Worm (Caenorhabditis elegans) whole organism, late embryonic: ENCODE results near the gene kars-1.
A peak's percentile ranks its signal among the peaks of the same experiment; 100 is the strongest.

Source experiments
- F13H6.1 ChIP-seq: sonication (generic microtip); optimal IDR thresholded peaks from 2 replicates; lab custom pipeline; 2016; ENCODE audit warnings: missing genetic modification characterization, missing compliant biosample characterization
- K02D7.2 ChIP-seq: sonication (generic microtip); optimal IDR thresholded peaks from 2 replicates; lab custom pipeline; 2017; ENCODE audit warnings: mild to moderate bottlenecking, missing genetic modification characterization, missing compliant biosample characterization
- K09A11.1 ChIP-seq: sonication (generic microtip); optimal IDR thresholded peaks from 2 replicates; lab custom pipeline; 2017; ENCODE audit warnings: antibody characterized with exemption, mild to moderate bottlenecking, missing genetic modification characterization, missing compliant biosample characterization; ENCODE audit not compliant: insufficient read depth
- T23F11.4 ChIP-seq: fragments of 200-800 bp; sonication (Bioruptor generic); optimal IDR thresholded peaks from 2 replicates; lab custom pipeline; 2018; ENCODE audit warnings: mild to moderate bottlenecking, missing genetic modification characterization, missing compliant biosample characterization
- Y22D7AL.16 ChIP-seq: sonication (generic microtip); optimal IDR thresholded peaks from 2 replicates; lab custom pipeline; 2016; ENCODE audit warnings: missing genetic modification characterization, missing compliant biosample characterization
- ceh-2 ChIP-seq: sonication (generic microtip); optimal IDR thresholded peaks from 2 replicates; lab custom pipeline; 2016; ENCODE audit warnings: missing genotype, missing genetic modification characterization, missing compliant biosample characterization
- ceh-30 ChIP-seq: fragments of 150-350 bp; optimal IDR thresholded peaks from 2 replicates; lab custom pipeline; 2014; ENCODE audit warnings: missing biosample characterization, missing genetic modification characterization
- ceh-31 ChIP-seq: sonication (generic microtip); optimal IDR thresholded peaks from 2 replicates; lab custom pipeline; 2016; ENCODE audit warnings: missing genetic modification characterization, missing compliant biosample characterization
- ceh-34 ChIP-seq: sonication (generic microtip); optimal IDR thresholded peaks from 2 replicates; lab custom pipeline; 2016; ENCODE audit warnings: mild to moderate bottlenecking, missing genetic modification characterization, missing compliant biosample characterization
- ceh-48 ChIP-seq: sonication (generic microtip); optimal IDR thresholded peaks from 2 replicates; lab custom pipeline; 2016; ENCODE audit warnings: missing genetic modification characterization, inconsistent platforms, missing compliant biosample characterization
- ceh-9 ChIP-seq: sonication (generic microtip); optimal IDR thresholded peaks from 2 replicates; lab custom pipeline; 2016; ENCODE audit warnings: mild to moderate bottlenecking, missing genetic modification characterization, inconsistent platforms, missing compliant biosample characterization
- che-1 ChIP-seq: sonication (generic microtip); optimal IDR thresholded peaks from 2 replicates; lab custom pipeline; 2016; ENCODE audit warnings: mild to moderate bottlenecking, missing genetic modification characterization, missing compliant biosample characterization
- dve-1 ChIP-seq: sonication (generic microtip); optimal IDR thresholded peaks from 2 replicates; lab custom pipeline; 2017; ENCODE audit warnings: antibody characterized with exemption, mild to moderate bottlenecking, missing genetic modification characterization, missing compliant biosample characterization
- elt-2 ChIP-seq: sonication (generic microtip); optimal IDR thresholded peaks from 2 replicates; lab custom pipeline; 2016; ENCODE audit warnings: missing genetic modification reagents, missing genetic modification characterization, missing compliant biosample characterization
- ets-4 ChIP-seq: sonication (generic microtip); optimal IDR thresholded peaks from 2 replicates; lab custom pipeline; 2016; ENCODE audit warnings: missing genetic modification characterization, missing compliant biosample characterization
- eyg-1 ChIP-seq: sonication (generic microtip); optimal IDR thresholded peaks from 2 replicates; lab custom pipeline; 2016; ENCODE audit warnings: missing genotype, missing genetic modification characterization, missing compliant biosample characterization
- fkh-10 ChIP-seq: fragments of 150-350 bp; optimal IDR thresholded peaks from 2 replicates; lab custom pipeline; 2014; ENCODE audit warnings: missing biosample characterization, missing genetic modification reagents, missing genetic modification characterization
- fkh-6 ChIP-seq: sonication (generic microtip); optimal IDR thresholded peaks from 2 replicates; lab custom pipeline; 2016; ENCODE audit warnings: missing genetic modification characterization, missing compliant biosample characterization
- hlh-13 ChIP-seq: fragments of 200-800 bp; sonication (Bioruptor generic); optimal IDR thresholded peaks from 2 replicates; lab custom pipeline; 2018; ENCODE audit warnings: mild to moderate bottlenecking, missing genetic modification characterization, missing compliant biosample characterization
- lim-6 ChIP-seq: sonication (generic microtip); optimal IDR thresholded peaks from 2 replicates; lab custom pipeline; 2016; ENCODE audit warnings: missing genetic modification characterization, missing compliant biosample characterization
- madf-2 ChIP-seq: sonication (generic microtip); optimal IDR thresholded peaks from 2 replicates; lab custom pipeline; 2017; ENCODE audit warnings: missing genetic modification characterization, missing compliant biosample characterization
- mec-3 ChIP-seq: sonication (generic microtip); optimal IDR thresholded peaks from 2 replicates; lab custom pipeline; 2016; ENCODE audit warnings: borderline replicate concordance, missing genetic modification characterization, missing compliant biosample characterization
- nhr-11 ChIP-seq: fragments of 150-350 bp; optimal IDR thresholded peaks from 2 replicates; lab custom pipeline; 2014; ENCODE audit warnings: missing biosample characterization, missing genetic modification characterization
- nhr-232 ChIP-seq: sonication (generic microtip); optimal IDR thresholded peaks from 2 replicates; lab custom pipeline; 2016; ENCODE audit warnings: missing genetic modification characterization, missing compliant biosample characterization
- npax-4 ChIP-seq: sonication (generic microtip); optimal IDR thresholded peaks from 2 replicates; lab custom pipeline; 2016; ENCODE audit warnings: missing genetic modification characterization, missing compliant biosample characterization
- pag-3 ChIP-seq: sonication (generic microtip); optimal IDR thresholded peaks from 2 replicates; lab custom pipeline; 2016; ENCODE audit warnings: missing compliant biosample characterization, missing genetic modification characterization, borderline replicate concordance
- pat-9 ChIP-seq: fragments of 200-800 bp; sonication (Bioruptor generic); optimal IDR thresholded peaks from 2 replicates; lab custom pipeline; 2018; ENCODE audit warnings: mild to moderate bottlenecking, missing genetic modification characterization, moderate library complexity, missing compliant biosample characterization
- pax-1 ChIP-seq: fragments of 150-350 bp; optimal IDR thresholded peaks from 2 replicates; lab custom pipeline; 2014; ENCODE audit warnings: missing biosample characterization, missing genetic modification characterization
- pha-2 ChIP-seq: sonication (generic microtip); optimal IDR thresholded peaks from 2 replicates; lab custom pipeline; 2017; ENCODE audit warnings: mild to moderate bottlenecking, missing genetic modification characterization, missing compliant biosample characterization
- pqm-1 ChIP-seq: sonication (generic microtip); optimal IDR thresholded peaks from 2 replicates; lab custom pipeline; 2016; ENCODE audit warnings: missing genetic modification characterization, missing compliant biosample characterization
- ref-2 ChIP-seq: sonication (generic microtip); optimal IDR thresholded peaks from 2 replicates; lab custom pipeline; 2016; ENCODE audit warnings: missing genetic modification characterization, missing compliant biosample characterization
- rnt-1 ChIP-seq: sonication (generic microtip); optimal IDR thresholded peaks from 2 replicates; lab custom pipeline; 2016; ENCODE audit warnings: missing genetic modification characterization, missing compliant biosample characterization
- sdc-2 ChIP-seq: sonication (generic microtip); optimal IDR thresholded peaks from 2 replicates; lab custom pipeline; 2016; ENCODE audit warnings: missing genotype, missing genetic modification characterization, missing compliant biosample characterization
- sox-4 ChIP-seq: sonication (generic microtip); optimal IDR thresholded peaks from 2 replicates; lab custom pipeline; 2017; ENCODE audit warnings: mild to moderate bottlenecking, missing genetic modification characterization, inconsistent platforms, missing compliant biosample characterization
- syd-9 ChIP-seq: sonication (generic microtip); optimal IDR thresholded peaks from 2 replicates; lab custom pipeline; 2016; ENCODE audit warnings: mild to moderate bottlenecking, missing genetic modification characterization, moderate library complexity, missing compliant biosample characterization
- tbx-7 ChIP-seq: sonication (generic microtip); optimal IDR thresholded peaks from 2 replicates; lab custom pipeline; 2016; ENCODE audit warnings: missing genotype, missing genetic modification characterization, missing compliant biosample characterization
- unc-42 ChIP-seq: sonication (generic microtip); optimal IDR thresholded peaks from 2 replicates; lab custom pipeline; 2016; ENCODE audit warnings: missing genotype, missing genetic modification characterization, missing compliant biosample characterization
- zip-5 ChIP-seq: sonication (generic microtip); optimal IDR thresholded peaks from 2 replicates; lab custom pipeline; 2016; ENCODE audit warnings: missing genetic modification characterization, missing compliant biosample characterization
- ztf-16 ChIP-seq: sonication (generic microtip); optimal IDR thresholded peaks from 2 replicates; lab custom pipeline; 2017; ENCODE audit warnings: missing genetic modification characterization, missing compliant biosample characterization

Gene kars-1

ce11 chrII:7104794-7105613 is 32.8 kb upstream of the kars-1 start, which contains the start of the genes farl-11 and rpl-33 (continued):
- no peak for TF ChIP-seq eyg-1 (tag; lab: Kevin White, UChicago)
- TF ChIP-seq dve-1 = peak; percentile 50
- TF ChIP-seq elt-2 (tag; lab: Kevin White, UChicago) = peak; percentile 42
- no peak for TF ChIP-seq pat-9 (tag; lab: Kevin White, UChicago)
- TF ChIP-seq zip-5 = no peak
- TF ChIP-seq npax-4 (tag; lab: Kevin White, UChicago) = no peak
- no peak for TF ChIP-seq nhr-232
- no peak for TF ChIP-seq ceh-9 (tag; lab: Kevin White, UChicago)
- TF ChIP-seq ets-4 = peak; percentile 39
- TF ChIP-seq F13H6.1 (tag; lab: Kevin White, UChicago) = no peak
- TF ChIP-seq sox-4 (tag; lab: Kevin White, UChicago) = no peak
- TF ChIP-seq fkh-6 (tag; lab: Kevin White, UChicago) = no peak
- peak; percentile 19 for TF ChIP-seq pax-1

ce11 chrII:7103111-7103510 is 30.9 kb upstream of the kars-1 start:
- TF ChIP-seq ceh-34 (no peak), madf-2 (tag; lab: Kevin White, UChicago) (no peak), ceh-31 (no peak), fkh-10 (GFP tag; lab: Kevin White, UChicago) (no peak), pha-2 (tag; lab: Kevin White, UChicago) (no peak), F13H6.1 (tag; lab: Kevin White, UChicago) (no peak), ceh-2 (no peak), sdc-2 (tag; lab: Kevin White, UChicago) (no peak), hlh-13 (GFP tag; lab: Kevin White, UChicago) (no peak), pqm-1 (tag; lab: Kevin White, UChicago) (no peak), Y22D7AL.16 (tag; lab: Kevin White, UChicago) (no peak), che-1 (tag; lab: Kevin White, UChicago) (no peak), lim-6 (tag; lab: Kevin White, UChicago) (no peak), zip-5 (no peak), ceh-30 (tag; lab: Kevin White, UChicago) (no peak)

ce11 chrII:7102288-7102687 is 30.1 kb upstream of the kars-1 start:
- no peak for TF ChIP-seq rnt-1 (tag; lab: Kevin White, UChicago)
- TF ChIP-seq tbx-7 (tag; lab: Kevin White, UChicago) = no peak
- TF ChIP-seq ztf-16 (tag; lab: Kevin White, UChicago) = no peak
- no peak for TF ChIP-seq ref-2 (tag; lab: Kevin White, UChicago)
- no peak for TF ChIP-seq nhr-11 (tag; lab: Kevin White, UChicago)
- no peak for TF ChIP-seq pag-3 (tag; lab: Kevin White, UChicago)
- TF ChIP-seq unc-42 (tag; lab: Kevin White, UChicago) = no peak
- TF ChIP-seq K09A11.1 (tag; lab: Kevin White, UChicago) = no peak
- no peak for TF ChIP-seq T23F11.4
- TF ChIP-seq ceh-34 = no peak
- TF ChIP-seq mec-3 = no peak
- no peak for TF ChIP-seq syd-9
- TF ChIP-seq ceh-48 (tag; lab: Kevin White, UChicago) = no peak
- no peak for TF ChIP-seq K02D7.2 (tag; lab: Kevin White, UChicago)
